Worm (Caenorhabditis elegans): ENCODE measurements around the gene C08G9.2.

DNA sequence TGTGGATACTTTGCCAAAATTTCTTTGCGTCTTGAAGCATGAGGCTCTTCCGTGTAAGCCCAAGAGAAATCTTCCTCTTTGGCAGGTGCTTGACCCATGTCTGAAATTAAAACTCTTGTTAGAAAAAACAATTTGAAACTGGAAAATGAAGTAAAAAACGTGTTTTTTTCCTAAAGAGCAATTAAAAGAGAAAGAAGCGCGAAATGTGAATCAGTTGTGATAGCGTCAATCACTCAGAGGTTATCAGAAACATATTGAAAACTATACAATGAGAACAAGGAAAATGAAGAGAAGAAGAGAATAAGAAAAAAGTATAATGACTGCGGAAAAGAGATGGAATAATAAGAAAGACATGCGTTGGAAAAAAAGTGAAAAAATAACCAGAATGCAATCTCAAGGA is 34.0 kb upstream of the C08G9.2 start, which contains the start of gene F33D4.4:
- TF ChIP-seq egrh-3 (GFP tag; IDR thresholded peaks at IDR 0.05) (no peak), nhr-80 (tag; optimal IDR thresholded peaks at IDR 0.05) (no peak), tbp1 (GFP tag; optimal IDR thresholded peaks at IDR 0.05) (no peak), snpc-4 (GFP tag; optimal IDR thresholded peaks at IDR 0.05) (no peak), snpc-4 (tag; optimal IDR thresholded peaks at IDR 0.05) (no peak), T07F8.4 (tag; optimal IDR thresholded peaks at IDR 0.05) (no peak), C17E4.6 (GFP tag; IDR thresholded peaks at IDR 0.05) (no peak), snpc-3.4 (tag; optimal IDR thresholded peaks at IDR 0.05) (no peak), sptf-2 (GFP tag; optimal IDR thresholded peaks at IDR 0.05) (no peak), lag-1 (GFP tag; IDR thresholded peaks at IDR 0.05) (no peak), F49E8.2 (tag; optimal IDR thresholded peaks at IDR 0.05; ENCODE audit: insufficient read depth) (no peak), hlh-26 (GFP tag; conservative IDR thresholded peaks at IDR 0.05) (no peak)
